Worm (Caenorhabditis elegans): ENCODE results near the gene pole-4.

- TF ChIP-seq snpc-4 (tag; optimal IDR thresholded peaks at IDR 0.05) (no peak), nhr-77 (tag; optimal IDR thresholded peaks at IDR 0.05) (no peak), unc-98 (GFP tag; IDR thresholded peaks at IDR 0.05) (no peak), pax-3 (tag; optimal IDR thresholded peaks at IDR 0.05) (no peak), nhr-237 (tag; optimal IDR thresholded peaks at IDR 0.05) (no peak), fkh-8 (tag; optimal IDR thresholded peaks at IDR 0.05) (no peak), ama-1 (optimal IDR thresholded peaks at IDR 0.05) (no peak), fos-1 (tag; optimal IDR thresholded peaks at IDR 0.05) (no peak), dpl-1 (GFP tag; optimal IDR thresholded peaks at IDR 0.05) (no peak), mdl-1 (tag; optimal IDR thresholded peaks at IDR 0.05) (no peak), tbx-2 (tag; optimal IDR thresholded peaks at IDR 0.05) (no peak), nhr-11 (tag; optimal IDR thresholded peaks at IDR 0.05) (no peak)
These were observed 9.9 kb downstream of the pole-4 start for ce11 chrII:14959273-14959672.

Measured in whole organism, L1 larva.